Fruit fly (Drosophila melanogaster): ENCODE data around the gene CG18132.

CG18132 gene

dm6 chr2L:1517378-1517777 is at the start of gene CG18132:
TSS of gene CG18132 (minus strand) at chr2L:1517478.
- TF ChIP-seq Sox102F (GFP tag; optimal IDR thresholded peaks at IDR 0.05), result no peak
- no peak for TF ChIP-seq CG4318 (GFP tag; optimal IDR thresholded peaks at IDR 0.05)
- no peak for TF ChIP-seq Eip75B (GFP tag; optimal IDR thresholded peaks at IDR 0.05)
- TF ChIP-seq acj6 (GFP tag; optimal IDR thresholded peaks at IDR 0.05), result no peak
- no peak for TF ChIP-seq fkh (GFP tag; optimal IDR thresholded peaks at IDR 0.05)
- TF ChIP-seq CG16779 (tag; optimal IDR thresholded peaks at IDR 0.05), result no peak
- TF ChIP-seq CG11762 (GFP tag; optimal IDR thresholded peaks at IDR 0.05; ENCODE audit: insufficient read depth), result no peak
- TF ChIP-seq Ets96B (tag; optimal IDR thresholded peaks at IDR 0.05), result no peak
- no peak for TF ChIP-seq CG8632 (GFP tag; optimal IDR thresholded peaks at IDR 0.05)
- no peak for TF ChIP-seq CG34406 (GFP tag; optimal IDR thresholded peaks at IDR 0.05)
- TF ChIP-seq CG15336 (GFP tag; IDR thresholded peaks at IDR 0.05), result no peak
- no peak for TF ChIP-seq cyc (GFP tag; optimal IDR thresholded peaks at IDR 0.05)

dm6 chr2L:1559811-1560501 is 42.7 kb upstream of the CG18132 start:
- TF ChIP-seq fkh (GFP tag; optimal IDR thresholded peaks at IDR 0.05), result peak; percentile 49
- TF ChIP-seq CG32006 (GFP tag; optimal IDR thresholded peaks at IDR 0.05), result peak; percentile 31
- no peak for TF ChIP-seq CG10631 (GFP tag; optimal IDR thresholded peaks at IDR 0.05)
- TF ChIP-seq Eip75B (GFP tag; optimal IDR thresholded peaks at IDR 0.05), result no peak
- TF ChIP-seq CG3919 (GFP tag; optimal IDR thresholded peaks at IDR 0.05), result peak; percentile 14
- peak; percentile 73 for TF ChIP-seq Eip78C (GFP tag)

- TF ChIP-seq ss (GFP tag; optimal IDR thresholded peaks at IDR 0.05) (no peak), acj6 (GFP tag; optimal IDR thresholded peaks at IDR 0.05) (no peak), CG32006 (GFP tag; optimal IDR thresholded peaks at IDR 0.05) (peak; percentile 54), CG4318 (GFP tag; optimal IDR thresholded peaks at IDR 0.05) (no peak), CG1621 (tag; optimal IDR thresholded peaks at IDR 0.05) (no peak), Smox (GFP tag; optimal IDR thresholded peaks at IDR 0.05) (no peak), CG16779 (tag; optimal IDR thresholded peaks at IDR 0.05) (no peak), fd59A (GFP tag; optimal IDR thresholded peaks at IDR 0.05) (no peak), Sox102F (GFP tag; optimal IDR thresholded peaks at IDR 0.05) (no peak), Met (GFP tag; optimal IDR thresholded peaks at IDR 0.05) (no peak), CG9139 (GFP tag; optimal IDR thresholded peaks at IDR 0.05) (no peak), Eip75B (GFP tag; optimal IDR thresholded peaks at IDR 0.05) (no peak), CG11294 (GFP tag; IDR thresholded peaks at IDR 0.05) (no peak), CG11902 (GFP tag; optimal IDR thresholded peaks at IDR 0.05) (no peak), CG15336 (GFP tag; IDR thresholded peaks at IDR 0.05) (no peak), lz (GFP tag; optimal IDR thresholded peaks at IDR 0.05) (no peak), dac (GFP tag; optimal IDR thresholded peaks at IDR 0.05) (peak; percentile 35), pdm3 (GFP tag; optimal IDR thresholded peaks at IDR 0.05) (peak; percentile 7), CG6276 (GFP tag; optimal IDR thresholded peaks at IDR 0.05) (peak; percentile 51), Sox15 (GFP tag; optimal IDR thresholded peaks at IDR 0.05) (no peak), OdsH (GFP tag; optimal IDR thresholded peaks at IDR 0.05) (peak; percentile 47), Blimp-1 (GFP tag; optimal IDR thresholded peaks at IDR 0.05) (no peak), Hr38 (GFP tag; optimal IDR thresholded peaks at IDR 0.05) (no peak), CG8119 (GFP tag; IDR thresholded peaks at IDR 0.05) (0 out of 3 replicates have a peak, but pooled peaks have one; percentile 32), eg (GFP tag; IDR thresholded peaks at IDR 0.05) (peak; percentile 75), Hr4 (GFP tag; optimal IDR thresholded peaks at IDR 0.05) (peak; percentile 60), CG10631 (GFP tag; optimal IDR thresholded peaks at IDR 0.05) (peak; percentile 4), svp (GFP tag) (no peak), salr (GFP tag; optimal IDR thresholded peaks at IDR 0.05) (no peak), CG6792 (GFP tag; optimal IDR thresholded peaks at IDR 0.05) (no peak), CG11762 (GFP tag; optimal IDR thresholded peaks at IDR 0.05; ENCODE audit: insufficient read depth) (peak; percentile 23), Gug (GFP tag; IDR thresholded peaks at IDR 0.05) (peak; percentile 58), cyc (GFP tag; optimal IDR thresholded peaks at IDR 0.05) (no peak)
These were observed 40.6 kb upstream of the CG18132 start for dm6 chr2L:1557927-1558326.

Measured in whole organism, prepupa.